Worm (Caenorhabditis elegans) whole organism, L4 larva: ENCODE measurements around the gene clc-1.

Experiments used
- D1046.2 ChIP-seq: fragments of 200-800 bp; sonication (Bioruptor generic); IDR thresholded peaks from 2 replicates; pipeline ENCODE4 v1.3.6; 2022; ENCODE audit warnings: missing genetic modification characterization, missing compliant biosample characterization
- F37D6.2 ChIP-seq: sonication (generic microtip); optimal IDR thresholded peaks from 2 replicates; lab custom pipeline; 2016; ENCODE audit warnings: mild to moderate bottlenecking, missing genetic modification characterization, missing compliant biosample characterization
- R02D3.7 ChIP-seq: fragments of 150-350 bp; sonication (generic microtip); optimal IDR thresholded peaks from 3 replicates; lab custom pipeline; 2014; ENCODE audit warnings: missing biosample characterization, missing genetic modification characterization
- T20F7.1 ChIP-seq: fragments of 200-800 bp; sonication (Bioruptor generic); optimal IDR thresholded peaks from 2 replicates; lab custom pipeline; 2018; ENCODE audit warnings: mild to moderate bottlenecking, missing genetic modification characterization, missing compliant biosample characterization
- Y105C5A.15 ChIP-seq: fragments of 200-800 bp; sonication (Bioruptor generic); IDR thresholded peaks from 2 replicates; pipeline ENCODE4 v1.3.6; 2022; ENCODE audit warnings: missing genetic modification characterization, missing compliant biosample characterization
- ZK337.2 ChIP-seq: fragments of 200-800 bp; sonication (Bioruptor generic); IDR thresholded peaks from 2 replicates; pipeline ENCODE4 v1.3.6; 2022; ENCODE audit warnings: missing genetic modification reagents, missing genetic modification characterization, missing compliant biosample characterization
- ZK546.5 ChIP-seq, 2 experiments: sonication (generic microtip); optimal IDR thresholded peaks; 2 replicates each; lab custom pipeline; 2017; ENCODE audit warnings: missing biosample characterization in 2 of 2, missing genetic modification characterization in 2 of 2
- aha-1 ChIP-seq: fragments of 150-350 bp; peaks from one replicate; lab custom pipeline; 2014; ENCODE audit warnings: missing biosample characterization, missing genetic modification characterization
- ama-1 ChIP-seq: fragments of 150-350 bp; optimal IDR thresholded peaks from 2 replicates; lab custom pipeline; 2014; ENCODE audit warnings: inconsistent platforms, mixed read lengths
- attf-4 ChIP-seq: sonication (generic microtip); optimal IDR thresholded peaks from 3 replicates; lab custom pipeline; 2017; ENCODE audit warnings: missing biosample characterization, missing genetic modification characterization
- ceh-32 ChIP-seq: sonication (generic microtip); optimal IDR thresholded peaks from 2 replicates; lab custom pipeline; 2016; ENCODE audit warnings: mild to moderate bottlenecking, missing genetic modification characterization, missing compliant biosample characterization; ENCODE audit not compliant: poor library complexity
- ces-1 ChIP-seq: fragments of 150-350 bp; sonication (generic microtip); optimal IDR thresholded peaks from 4 replicates; lab custom pipeline; 2014; ENCODE audit warnings: missing biosample characterization, missing genetic modification reagents, missing genetic modification characterization
- cey-2 ChIP-seq: sonication (generic microtip); optimal IDR thresholded peaks from 3 replicates; lab custom pipeline; 2017; ENCODE audit warnings: missing genetic modification characterization, mild to moderate bottlenecking, missing compliant biosample characterization, antibody characterized with exemption, borderline replicate concordance; ENCODE audit not compliant: insufficient read depth
- daf-12 ChIP-seq: fragments of 150-350 bp; optimal IDR thresholded peaks from 2 replicates; lab custom pipeline; 2014; ENCODE audit warnings: missing biosample characterization, missing genetic modification reagents, missing genetic modification characterization
- daf-19 ChIP-seq: fragments of 200-800 bp; sonication (Bioruptor generic); conservative IDR thresholded peaks from 2 replicates; pipeline ENCODE4 v1.3.6; 2022; ENCODE audit warnings: missing genetic modification characterization, missing compliant biosample characterization
- dmd-6 ChIP-seq: fragments of 200-800 bp; sonication (Bioruptor generic); IDR thresholded peaks from 2 replicates; pipeline ENCODE4 v1.3.6; 2022; ENCODE audit warnings: missing genetic modification reagents, missing genetic modification characterization, missing compliant biosample characterization
- dmd-8 ChIP-seq: fragments of 200-800 bp; sonication (Bioruptor generic); IDR thresholded peaks from 2 replicates; pipeline ENCODE4 v1.3.6; 2022; ENCODE audit warnings: missing genetic modification characterization, missing compliant biosample characterization
- dmd-9 ChIP-seq: fragments of 200-800 bp; sonication (Bioruptor generic); IDR thresholded peaks from 2 replicates; pipeline ENCODE4 v1.3.6; 2022; ENCODE audit warnings: missing genetic modification reagents, missing genetic modification characterization, missing compliant biosample characterization
- dpl-1 ChIP-seq: fragments of 150-350 bp; optimal IDR thresholded peaks from 2 replicates; lab custom pipeline; 2014; ENCODE audit warnings: missing biosample characterization, missing genetic modification reagents, missing genetic modification characterization
- duxl-1 ChIP-seq: sonication (generic microtip); optimal IDR thresholded peaks from 2 replicates; lab custom pipeline; 2016; ENCODE audit warnings: mild to moderate bottlenecking, missing genetic modification characterization, moderate library complexity, missing compliant biosample characterization; ENCODE audit not compliant: poor library complexity
- dve-1 ChIP-seq: sonication (generic microtip); optimal IDR thresholded peaks from 2 replicates; lab custom pipeline; 2017; ENCODE audit warnings: antibody characterized with exemption, mild to moderate bottlenecking, missing genetic modification characterization, missing compliant biosample characterization; ENCODE audit not compliant: insufficient read depth
- egl-27 ChIP-seq: sonication (generic microtip); optimal IDR thresholded peaks from 3 replicates; lab custom pipeline; 2017; ENCODE audit warnings: missing biosample characterization, missing genetic modification reagents, missing genetic modification characterization
- egl-43 ChIP-seq: fragments of 200-800 bp; sonication (Bioruptor generic); IDR thresholded peaks from 2 replicates; pipeline ENCODE4 v1.3.6; 2022; ENCODE audit warnings: missing genetic modification reagents, missing genetic modification characterization, missing compliant biosample characterization
- fos-1 ChIP-seq: fragments of 150-350 bp; optimal IDR thresholded peaks from 2 replicates; lab custom pipeline; 2014; ENCODE audit warnings: missing biosample characterization, missing genetic modification characterization
- lin-13 ChIP-seq: fragments of 150-350 bp; optimal IDR thresholded peaks from 2 replicates; lab custom pipeline; 2014; ENCODE audit warnings: missing biosample characterization, missing genetic modification reagents, missing genetic modification characterization
- lin-38 ChIP-seq: fragments of 200-800 bp; sonication (Bioruptor generic); IDR thresholded peaks from 2 replicates; pipeline ENCODE4 v1.3.6; 2022; ENCODE audit warnings: missing genetic modification reagents, missing genetic modification characterization, missing compliant biosample characterization
- lin-39 ChIP-seq: fragments of 150-350 bp; optimal IDR thresholded peaks from 2 replicates; lab custom pipeline; 2014; ENCODE audit warnings: missing biosample characterization, missing genetic modification reagents, missing genetic modification characterization
- lir-3 ChIP-seq: sonication (generic microtip); optimal IDR thresholded peaks from 2 replicates; lab custom pipeline; 2016; ENCODE audit warnings: mild to moderate bottlenecking, missing genetic modification characterization, missing compliant biosample characterization
- madf-9 ChIP-seq: fragments of 200-800 bp; sonication (Bioruptor generic); conservative IDR thresholded peaks from 2 replicates; pipeline ENCODE4 v1.3.6; 2022; ENCODE audit warnings: missing genetic modification reagents, missing genetic modification characterization, missing compliant biosample characterization
- mdl-1 ChIP-seq, 2 experiments: fragments of 150-350 bp in 1 of 2; sonication (generic microtip) in 1 of 2; optimal IDR thresholded peaks; 2 replicates each; lab custom pipeline; 2014 to 2017; ENCODE audit warnings: missing biosample characterization in 2 of 2, missing genetic modification characterization in 2 of 2
- mdt-29 ChIP-seq: fragments of 200-800 bp; sonication (Bioruptor generic); IDR thresholded peaks from 2 replicates; pipeline ENCODE4 v1.3.6; 2022; ENCODE audit warnings: missing genetic modification reagents, missing genetic modification characterization, missing compliant biosample characterization
- mxl-3 ChIP-seq: fragments of 200-800 bp; sonication (Bioruptor generic); optimal IDR thresholded peaks from 2 replicates; lab custom pipeline; 2018; ENCODE audit warnings: mild to moderate bottlenecking, missing genetic modification characterization, missing compliant biosample characterization
- nhr-102 ChIP-seq: sonication (generic microtip); optimal IDR thresholded peaks from 2 replicates; lab custom pipeline; 2016; ENCODE audit warnings: mild to moderate bottlenecking, missing genetic modification characterization, moderate library complexity, missing compliant biosample characterization
- nhr-25 ChIP-seq: sonication (generic microtip); optimal IDR thresholded peaks from 2 replicates; lab custom pipeline; 2017; ENCODE audit warnings: missing genetic modification characterization, mild to moderate bottlenecking, missing compliant biosample characterization, antibody characterized with exemption, moderate library complexity, borderline replicate concordance; ENCODE audit not compliant: insufficient read depth
- nhr-28 ChIP-seq: fragments of 150-350 bp; optimal IDR thresholded peaks from 2 replicates; lab custom pipeline; 2014; ENCODE audit warnings: missing biosample characterization, missing genetic modification characterization
- nhr-41 ChIP-seq: fragments of 200-800 bp; sonication (Bioruptor generic); IDR thresholded peaks from 2 replicates; pipeline ENCODE4 v1.3.6; 2022; ENCODE audit warnings: missing genetic modification reagents, missing genetic modification characterization, missing compliant biosample characterization
- nhr-48 ChIP-seq: sonication (generic microtip); optimal IDR thresholded peaks from 2 replicates; lab custom pipeline; 2016; ENCODE audit warnings: mild to moderate bottlenecking, missing genetic modification characterization, missing compliant biosample characterization
- nhr-76 ChIP-seq: fragments of 150-350 bp; optimal IDR thresholded peaks from 2 replicates; lab custom pipeline; 2014; ENCODE audit warnings: missing biosample characterization, missing genetic modification characterization
- php-3 ChIP-seq: fragments of 200-800 bp; sonication (Bioruptor generic); IDR thresholded peaks from 2 replicates; pipeline ENCODE4 v1.3.6; 2022; ENCODE audit warnings: missing genetic modification reagents, missing genetic modification characterization, missing compliant biosample characterization
- pqm-1 ChIP-seq: sonication (generic microtip); optimal IDR thresholded peaks from 2 replicates; lab custom pipeline; 2017; ENCODE audit warnings: missing biosample characterization, missing genetic modification characterization
- sdz-12 ChIP-seq: fragments of 200-800 bp; sonication (Bioruptor generic); optimal IDR thresholded peaks from 2 replicates; lab custom pipeline; 2018; ENCODE audit warnings: mild to moderate bottlenecking, missing genetic modification characterization, missing compliant biosample characterization
- snpc-1.2 ChIP-seq: fragments of 200-800 bp; sonication (Bioruptor generic); IDR thresholded peaks from 2 replicates; pipeline ENCODE4 v1.3.6; 2022; ENCODE audit warnings: missing genetic modification reagents, missing genetic modification characterization, missing compliant biosample characterization
- snpc-4 ChIP-seq: fragments of 150-350 bp; optimal IDR thresholded peaks from 2 replicates; lab custom pipeline; 2014; ENCODE audit warnings: missing biosample characterization, missing genetic modification characterization
- spr-3 ChIP-seq: fragments of 200-800 bp; sonication (Bioruptor generic); optimal IDR thresholded peaks from 2 replicates; lab custom pipeline; 2018; ENCODE audit warnings: mild to moderate bottlenecking, missing genetic modification characterization, missing compliant biosample characterization
- tra-1 ChIP-seq: fragments of 200-800 bp; sonication (Bioruptor generic); IDR thresholded peaks from 2 replicates; pipeline ENCODE4 v1.3.6; 2022; ENCODE audit warnings: missing genetic modification reagents, missing genetic modification characterization, missing compliant biosample characterization
- unc-130 ChIP-seq: sonication (generic microtip); optimal IDR thresholded peaks from 2 replicates; lab custom pipeline; 2016; ENCODE audit warnings: missing genetic modification reagents, missing genetic modification characterization, missing compliant biosample characterization
- unc-62 ChIP-seq, 3 experiments: fragments of 150-350 bp in 1 of 3; sonication (generic microtip); optimal IDR thresholded peaks in 2 of 3; peaks in 1 of 3; 1 replicate in 1 of 3; 2 replicates in 2 of 3; lab custom pipeline; 2014 to 2017; ENCODE audit warnings: missing biosample characterization in 3 of 3, missing genetic modification characterization in 3 of 3, missing genetic modification reagents in 3 of 3, missing genotype in 1 of 3
- zip-11 ChIP-seq: fragments of 200-800 bp; sonication (Bioruptor generic); IDR thresholded peaks from 2 replicates; pipeline ENCODE4 v1.3.6; 2022; ENCODE audit warnings: missing genetic modification characterization, missing compliant biosample characterization
- ztf-11 ChIP-seq: fragments of 150-350 bp; optimal IDR thresholded peaks from 2 replicates; lab custom pipeline; 2014; ENCODE audit warnings: missing biosample characterization, missing genetic modification characterization

clc-1 gene

ce11 chrX:11031047-11031695 lies 16.1 kb upstream of the clc-1 start (continued):
- TF ChIP-seq dmd-9 (GFP tag; lab: Robert Waterston, UW) (peak; percentile 52; the same call in 1 of the 2 replicates), php-3 (GFP tag; lab: Robert Waterston, UW) (peak; percentile 58; the same call in 1 of the 2 replicates), ztf-11 (tag; lab: Kevin White, UChicago) (peak; percentile 36), egl-27 (tag; lab: Kevin White, UChicago) (no peak), snpc-1.2 (GFP tag; lab: Robert Waterston, UW) (no peak), dmd-6 (GFP tag; lab: Robert Waterston, UW) (peak; percentile 79), snpc-4 (tag; lab: Kevin White, UChicago) (no peak), nhr-41 (GFP tag; lab: Robert Waterston, UW) (no peak), F37D6.2 (peak; percentile 83), ces-1 (GFP tag; lab: Kevin White, UChicago) (no peak), madf-9 (GFP tag; lab: Robert Waterston, UW) (peak; percentile 40; the same call in 1 of the 2 replicates), cey-2 (tag; lab: Kevin White, UChicago) (no peak), T20F7.1 (GFP tag; lab: Kevin White, UChicago) (peak; percentile 71), attf-4 (tag; lab: Kevin White, UChicago) (peak; percentile 15), D1046.2 (GFP tag; lab: Robert Waterston, UW) (no peak), nhr-76 (tag; lab: Kevin White, UChicago) (no peak), fos-1 (tag; lab: Kevin White, UChicago) (no peak), sdz-12 (GFP tag; lab: Kevin White, UChicago) (no peak), R02D3.7 (tag; lab: Kevin White, UChicago) (no peak), unc-62 (GFP tag; optimal IDR thresholded peaks at IDR 0.05 in 1 of 2; lab: Kevin White, UChicago) (peak in 1 of 2 experiments; percentile 100), unc-62 (tag; optimal IDR thresholded peaks at IDR 0.05; lab: Kevin White, UChicago) (peak; percentile 77), dpl-1 (GFP tag; lab: Kevin White, UChicago) (peak; percentile 38), lin-38 (peak; percentile 52), nhr-102 (tag; lab: Kevin White, UChicago) (no peak), daf-12 (no peak), ceh-32 (tag; lab: Kevin White, UChicago) (peak; percentile 73), ama-1 (lab: Kevin White, UChicago) (peak; percentile 18), lin-13 (peak; percentile 70), lir-3 (tag; lab: Kevin White, UChicago) (peak; percentile 20), zip-11 (GFP tag; lab: Robert Waterston, UW) (no peak), nhr-25 (tag; lab: Kevin White, UChicago) (peak; percentile 86), daf-19 (no peak), nhr-48 (tag; lab: Kevin White, UChicago) (peak; percentile 87), ZK546.5 (tag; optimal IDR thresholded peaks at IDR 0.05; lab: Kevin White, UChicago) (no peak), aha-1 (tag; lab: Kevin White, UChicago) (peak; percentile 99), duxl-1 (tag; lab: Kevin White, UChicago) (peak; percentile 33), mdl-1 (tag; optimal IDR thresholded peaks at IDR 0.05; lab: Kevin White, UChicago) (peak; percentile 82 to 87), Y105C5A.15 (GFP tag; lab: Robert Waterston, UW) (no peak), lin-39 (tag; lab: Kevin White, UChicago) (no peak), dmd-8 (GFP tag; lab: Robert Waterston, UW) (no peak), nhr-28 (tag; lab: Kevin White, UChicago) (peak; percentile 78), tra-1 (GFP tag; lab: Robert Waterston, UW) (no peak), mxl-3 (GFP tag; lab: Kevin White, UChicago) (peak; percentile 95), spr-3 (GFP tag; lab: Kevin White, UChicago) (peak; percentile 45), egl-43 (peak; percentile 92), dve-1 (tag; lab: Kevin White, UChicago) (peak; percentile 92), pqm-1 (tag; lab: Kevin White, UChicago) (peak; percentile 10), ZK337.2 (GFP tag; lab: Robert Waterston, UW) (no peak), mdt-29 (no peak), unc-130 (peak; percentile 40)
